Worm (Caenorhabditis elegans) whole organism, late embryonic: ENCODE measurements around the gene C28D4.18.

Experiments
- F13H6.1 ChIP-seq: sonication (generic microtip); optimal IDR thresholded peaks from 2 replicates; lab custom pipeline; 2016; ENCODE audit warnings: missing genetic modification characterization, missing compliant biosample characterization
- K09A11.1 ChIP-seq: sonication (generic microtip); optimal IDR thresholded peaks from 2 replicates; lab custom pipeline; 2017; ENCODE audit warnings: antibody characterized with exemption, mild to moderate bottlenecking, missing genetic modification characterization, missing compliant biosample characterization; ENCODE audit not compliant: insufficient read depth
- ama-1 ChIP-seq: fragments of 150-350 bp; optimal IDR thresholded peaks from 2 replicates; lab custom pipeline; 2014
- ceh-31 ChIP-seq: sonication (generic microtip); optimal IDR thresholded peaks from 2 replicates; lab custom pipeline; 2016; ENCODE audit warnings: missing genetic modification characterization, missing compliant biosample characterization
- fax-1 ChIP-seq: sonication (generic microtip); optimal IDR thresholded peaks from 2 replicates; lab custom pipeline; 2016; ENCODE audit warnings: missing genotype, missing genetic modification characterization, missing compliant biosample characterization
- fkh-10 ChIP-seq: fragments of 150-350 bp; optimal IDR thresholded peaks from 2 replicates; lab custom pipeline; 2014; ENCODE audit warnings: missing biosample characterization, missing genetic modification reagents, missing genetic modification characterization
- hlh-30 ChIP-seq: sonication (generic microtip); optimal IDR thresholded peaks from 2 replicates; lab custom pipeline; 2017; ENCODE audit warnings: antibody characterized with exemption, missing genetic modification characterization, missing compliant biosample characterization; ENCODE audit not compliant: insufficient read depth
- hlh-6 ChIP-seq: sonication (generic microtip); optimal IDR thresholded peaks from 2 replicates; lab custom pipeline; 2016; ENCODE audit warnings: missing genotype, missing genetic modification characterization, missing compliant biosample characterization
- nfya-1 ChIP-seq: sonication (generic microtip); optimal IDR thresholded peaks from 2 replicates; lab custom pipeline; 2017; ENCODE audit warnings: missing genetic modification characterization, mild to moderate bottlenecking, missing compliant biosample characterization, antibody characterized with exemption, moderate library complexity
- pha-4 ChIP-seq: fragments of 150-350 bp; optimal IDR thresholded peaks from 2 replicates; lab custom pipeline; 2018; ENCODE audit warnings: missing biosample characterization, missing genetic modification reagents, missing genetic modification characterization
- rnt-1 ChIP-seq: sonication (generic microtip); optimal IDR thresholded peaks from 2 replicates; lab custom pipeline; 2016; ENCODE audit warnings: missing genetic modification characterization, missing compliant biosample characterization
- tbx-2 ChIP-seq: sonication (generic microtip); optimal IDR thresholded peaks from 2 replicates; lab custom pipeline; 2016; ENCODE audit warnings: missing genetic modification characterization, missing compliant biosample characterization
- ztf-16 ChIP-seq: sonication (generic microtip); optimal IDR thresholded peaks from 2 replicates; lab custom pipeline; 2017; ENCODE audit warnings: missing genetic modification characterization, missing compliant biosample characterization

- TF ChIP-seq ztf-16 (tag; lab: Kevin White, UChicago) (no peak), rnt-1 (tag; lab: Kevin White, UChicago) (no peak), nfya-1 (tag; lab: Kevin White, UChicago) (no peak), fkh-10 (GFP tag; lab: Kevin White, UChicago) (no peak), fax-1 (tag; lab: Kevin White, UChicago) (no peak), ama-1 (lab: Kevin White, UChicago) (no peak), pha-4 (tag; lab: Kevin White, UChicago) (no peak), ceh-31 (tag; lab: Kevin White, UChicago) (no peak), K09A11.1 (tag; lab: Kevin White, UChicago) (no peak), hlh-6 (tag; lab: Kevin White, UChicago) (no peak), F13H6.1 (tag; lab: Kevin White, UChicago) (no peak), hlh-30 (tag; lab: Kevin White, UChicago) (no peak), tbx-2 (no peak)
Observed at ce11 chrIV:9678007-9678406, 47.1 kb upstream of the C28D4.18 start.
